Worm (Caenorhabditis elegans): Measurements from ENCODE around the gene Y39A1A.24.

DNA sequence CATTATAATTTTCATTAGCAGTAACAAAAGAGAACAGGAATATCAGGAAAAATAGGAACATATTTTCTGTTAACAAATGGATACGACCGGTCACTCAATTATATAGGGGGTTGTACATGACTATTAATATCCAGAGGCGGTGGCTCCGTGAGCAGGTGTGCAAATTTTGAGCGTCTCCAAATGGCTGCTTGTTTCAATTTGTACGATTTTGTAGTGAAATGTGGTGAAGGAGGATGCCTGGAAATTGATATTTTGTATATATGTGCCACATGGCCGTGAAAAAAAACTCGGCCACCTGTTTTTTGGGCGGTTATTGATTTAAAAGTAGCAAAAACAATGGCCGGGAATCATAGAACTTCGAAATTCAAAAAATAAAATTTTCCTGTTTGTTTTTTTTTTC lies 19.7 kb upstream of the Y39A1A.24 start, which contains the start of gene Y45F3A.8:
- no peak for TF ChIP-seq ceh-24 (tag; optimal IDR thresholded peaks at IDR 0.05)
- TF ChIP-seq ama-1 (optimal IDR thresholded peaks at IDR 0.05), result no peak
- no peak for TF ChIP-seq pros-1 (tag; optimal IDR thresholded peaks at IDR 0.05)

All from whole organism, late embryonic.